Worm (Caenorhabditis elegans) whole organism, L1 larva: Measurements from ENCODE around the gene Y75B8A.63.

ENCODE experiments used
- C16A3.4 ChIP-seq: fragments of 150-350 bp; optimal IDR thresholded peaks from 2 replicates; lab custom pipeline; 2014; ENCODE audit warnings: missing biosample characterization, missing genetic modification characterization
- C34B4.2 ChIP-seq: sonication (generic microtip); optimal IDR thresholded peaks from 2 replicates; lab custom pipeline; 2017; ENCODE audit warnings: mild to moderate bottlenecking, missing genetic modification characterization, missing compliant biosample characterization
- F16B12.6 ChIP-seq: fragments of 150-350 bp; optimal IDR thresholded peaks from 2 replicates; lab custom pipeline; 2014; ENCODE audit warnings: missing biosample characterization, missing genetic modification characterization
- alr-1 ChIP-seq: fragments of 200-800 bp; sonication (Bioruptor generic); optimal IDR thresholded peaks from 2 replicates; lab custom pipeline; 2018; ENCODE audit warnings: borderline replicate concordance, mild to moderate bottlenecking, missing genetic modification characterization, missing compliant biosample characterization
- aly-2 ChIP-seq: fragments of 150-350 bp; optimal IDR thresholded peaks from 2 replicates; lab custom pipeline; 2014; ENCODE audit warnings: missing biosample characterization, missing genetic modification characterization
- ama-1 ChIP-seq: fragments of 150-350 bp; optimal IDR thresholded peaks from 2 replicates; lab custom pipeline; 2014
- blmp-1 ChIP-seq: fragments of 150-350 bp; optimal IDR thresholded peaks from 2 replicates; lab custom pipeline; 2014; ENCODE audit warnings: missing biosample characterization, missing genetic modification characterization
- ceh-63 ChIP-seq: fragments of 200-800 bp; sonication (Bioruptor generic); optimal IDR thresholded peaks from 2 replicates; lab custom pipeline; 2018; ENCODE audit warnings: mild to moderate bottlenecking, missing genetic modification characterization, missing compliant biosample characterization
- ceh-8 ChIP-seq: fragments of 200-800 bp; sonication (Bioruptor generic); optimal IDR thresholded peaks from 2 replicates; lab custom pipeline; 2018; ENCODE audit warnings: mild to moderate bottlenecking, missing genetic modification characterization, moderate library complexity, missing compliant biosample characterization
- ceh-82 ChIP-seq, 3 experiments: fragments of 150-350 bp in 1 of 3; sonication (generic microtip) in 2 of 3; optimal IDR thresholded peaks; 2 replicates each; lab custom pipeline; 2014 to 2017; ENCODE audit warnings: missing biosample characterization in 3 of 3, missing genetic modification characterization in 3 of 3
- dpl-1 ChIP-seq, 3 experiments: fragments of 150-350 bp in 2 of 3; sonication (generic microtip) in 1 of 3; optimal IDR thresholded peaks; 2 replicates each; lab custom pipeline; 2014 to 2017; ENCODE audit warnings: missing biosample characterization in 3 of 3, missing genetic modification characterization in 3 of 3, missing genetic modification reagents in 3 of 3
- dsc-1 ChIP-seq: sonication (generic microtip); optimal IDR thresholded peaks from 2 replicates; lab custom pipeline; 2016; ENCODE audit warnings: mild to moderate bottlenecking, missing genetic modification characterization, missing compliant biosample characterization
- egl-13 ChIP-seq: sonication (generic microtip); optimal IDR thresholded peaks from 2 replicates; lab custom pipeline; 2016; ENCODE audit warnings: missing genotype, missing genetic modification reagents, missing genetic modification characterization, missing compliant biosample characterization
- egl-27 ChIP-seq, 2 experiments: fragments of 150-350 bp in 1 of 2; sonication (generic microtip); optimal IDR thresholded peaks; 3 replicates each; lab custom pipeline; 2017 to 2018; ENCODE audit warnings: missing biosample characterization in 2 of 2, missing genetic modification characterization in 2 of 2, missing genetic modification reagents in 2 of 2
- elt-2 ChIP-seq: sonication (generic microtip); optimal IDR thresholded peaks from 2 replicates; lab custom pipeline; 2016; ENCODE audit warnings: missing genetic modification characterization, mild to moderate bottlenecking, inconsistent platforms, missing compliant biosample characterization, missing genetic modification reagents
- elt-3 ChIP-seq, 6 experiments: fragments of 150-350 bp in 1 of 6; sonication (generic microtip); optimal IDR thresholded peaks; 2 replicates each; lab custom pipeline; 2017 to 2018; ENCODE audit warnings: missing biosample characterization in 6 of 6, missing genetic modification characterization in 6 of 6, inconsistent platforms in 1 of 6
- ets-5 ChIP-seq: fragments of 200-800 bp; sonication (Bioruptor generic); IDR thresholded peaks from 2 replicates; pipeline ENCODE4 v1.3.6; 2022; ENCODE audit warnings: missing genetic modification characterization, missing compliant biosample characterization
- fkh-8 ChIP-seq: sonication (generic microtip); optimal IDR thresholded peaks from 2 replicates; lab custom pipeline; 2016; ENCODE audit warnings: mild to moderate bottlenecking, missing genetic modification characterization, missing compliant biosample characterization
- hlh-17 ChIP-seq: fragments of 200-800 bp; sonication (Bioruptor generic); optimal IDR thresholded peaks from 2 replicates; lab custom pipeline; 2018; ENCODE audit warnings: missing genetic modification characterization, mild to moderate bottlenecking, missing compliant biosample characterization, moderate library complexity, borderline replicate concordance
- hlh-4 ChIP-seq: sonication (generic microtip); optimal IDR thresholded peaks from 2 replicates; lab custom pipeline; 2016; ENCODE audit warnings: mild to moderate bottlenecking, missing genetic modification characterization, missing compliant biosample characterization
- hpl-2 ChIP-seq: fragments of 150-350 bp; optimal IDR thresholded peaks from 2 replicates; lab custom pipeline; 2014; ENCODE audit warnings: missing biosample characterization, missing genetic modification reagents, missing genetic modification characterization
- isw-1 ChIP-seq: fragments of 200-800 bp; sonication (Bioruptor generic); IDR thresholded peaks from 2 replicates; pipeline ENCODE4 v1.3.6; 2022; ENCODE audit warnings: missing genetic modification characterization, missing compliant biosample characterization
- lin-13 ChIP-seq: fragments of 150-350 bp; optimal IDR thresholded peaks from 2 replicates; lab custom pipeline; 2014; ENCODE audit warnings: missing biosample characterization, missing genetic modification reagents, missing genetic modification characterization
- lin-15B ChIP-seq: fragments of 150-350 bp; sonication (generic microtip); optimal IDR thresholded peaks from 3 replicates; lab custom pipeline; 2014; ENCODE audit warnings: missing biosample characterization, missing genetic modification characterization
- lin-39 ChIP-seq: fragments of 150-350 bp; optimal IDR thresholded peaks from 2 replicates; lab custom pipeline; 2014; ENCODE audit warnings: missing biosample characterization, missing genetic modification reagents, missing genetic modification characterization
- lsy-2 ChIP-seq, 2 experiments: fragments of 150-350 bp; optimal IDR thresholded peaks; 2 replicates each; lab custom pipeline; 2014; ENCODE audit warnings: missing biosample characterization in 2 of 2, missing genetic modification characterization in 2 of 2
- mef-2 ChIP-seq: fragments of 150-350 bp; optimal IDR thresholded peaks from 2 replicates; lab custom pipeline; 2014; ENCODE audit warnings: missing biosample characterization, missing genetic modification characterization
- nhr-11 ChIP-seq: fragments of 150-350 bp; optimal IDR thresholded peaks from 2 replicates; lab custom pipeline; 2014; ENCODE audit warnings: missing biosample characterization, missing genetic modification characterization
- nhr-19 ChIP-seq: fragments of 200-800 bp; sonication (Bioruptor generic); conservative IDR thresholded peaks from 2 replicates; pipeline ENCODE4 v1.3.6; 2022; ENCODE audit warnings: missing genetic modification characterization, missing compliant biosample characterization
- nhr-20 ChIP-seq: sonication (generic microtip); optimal IDR thresholded peaks from 2 replicates; lab custom pipeline; 2016; ENCODE audit warnings: mild to moderate bottlenecking, missing genetic modification characterization, missing compliant biosample characterization
- nhr-237 ChIP-seq: fragments of 150-350 bp; optimal IDR thresholded peaks from 2 replicates; lab custom pipeline; 2014; ENCODE audit warnings: missing biosample characterization, missing genetic modification characterization
- nhr-28 ChIP-seq: fragments of 150-350 bp; optimal IDR thresholded peaks from 2 replicates; lab custom pipeline; 2014; ENCODE audit warnings: missing biosample characterization, missing genetic modification characterization
- nhr-71 ChIP-seq: sonication (generic microtip); optimal IDR thresholded peaks from 2 replicates; lab custom pipeline; 2016; ENCODE audit warnings: mild to moderate bottlenecking, missing genetic modification characterization, moderate library complexity, missing compliant biosample characterization
- nhr-76 ChIP-seq: sonication (generic microtip); optimal IDR thresholded peaks from 2 replicates; lab custom pipeline; 2017; ENCODE audit warnings: missing biosample characterization, missing genetic modification characterization
- nhr-84 ChIP-seq: sonication (generic microtip); optimal IDR thresholded peaks from 2 replicates; lab custom pipeline; 2017; ENCODE audit warnings: missing biosample characterization, missing genetic modification characterization
- nhr-85 ChIP-seq: sonication (generic microtip); peaks from one replicate; lab custom pipeline; 2016; ENCODE audit warnings: missing genetic modification characterization, inconsistent platforms, missing compliant biosample characterization
- nhr-90 ChIP-seq: sonication (generic microtip); optimal IDR thresholded peaks from 2 replicates; lab custom pipeline; 2016; ENCODE audit warnings: mild to moderate bottlenecking, missing genetic modification characterization, missing compliant biosample characterization; ENCODE audit not compliant: poor library complexity
- pag-3 ChIP-seq: sonication (generic microtip); optimal IDR thresholded peaks from 2 replicates; lab custom pipeline; 2017; ENCODE audit warnings: missing genetic modification characterization, mild to moderate bottlenecking, missing compliant biosample characterization, antibody characterized with exemption, borderline replicate concordance; ENCODE audit not compliant: insufficient read depth
- pax-3 ChIP-seq: fragments of 200-800 bp; sonication (Bioruptor generic); optimal IDR thresholded peaks from 2 replicates; lab custom pipeline; 2018; ENCODE audit warnings: mild to moderate bottlenecking, missing genetic modification characterization, moderate library complexity, missing compliant biosample characterization
- pqm-1 ChIP-seq: sonication (generic microtip); optimal IDR thresholded peaks from 3 replicates; lab custom pipeline; 2017; ENCODE audit warnings: missing biosample characterization, missing genetic modification characterization
- rnt-1 ChIP-seq: sonication (generic microtip); optimal IDR thresholded peaks from 2 replicates; lab custom pipeline; 2016; ENCODE audit warnings: mild to moderate bottlenecking, missing genetic modification characterization, moderate library complexity, missing compliant biosample characterization
- skn-1 ChIP-seq: fragments of 150-350 bp; optimal IDR thresholded peaks from 2 replicates; lab custom pipeline; 2014; ENCODE audit warnings: missing biosample characterization, missing genetic modification characterization
- snu-23 ChIP-seq: sonication (generic microtip); optimal IDR thresholded peaks from 2 replicates; lab custom pipeline; 2016; ENCODE audit warnings: missing genetic modification characterization, missing compliant biosample characterization
- sox-4 ChIP-seq: sonication (generic microtip); optimal IDR thresholded peaks from 2 replicates; lab custom pipeline; 2016; ENCODE audit warnings: missing genetic modification characterization, missing compliant biosample characterization
- tbx-2 ChIP-seq: sonication (generic microtip); optimal IDR thresholded peaks from 2 replicates; lab custom pipeline; 2016; ENCODE audit warnings: missing genetic modification characterization, missing compliant biosample characterization
- unc-30 ChIP-seq: sonication (generic microtip); optimal IDR thresholded peaks from 2 replicates; lab custom pipeline; 2017; ENCODE audit warnings: missing biosample characterization, missing genetic modification characterization
- unc-98 ChIP-seq: fragments of 200-800 bp; sonication (Bioruptor generic); IDR thresholded peaks from 2 replicates; pipeline ENCODE4 v1.3.6; 2022; ENCODE audit warnings: missing genetic modification characterization, missing compliant biosample characterization
- xbp-1 ChIP-seq: sonication (generic microtip); optimal IDR thresholded peaks from 2 replicates; lab custom pipeline; 2016; ENCODE audit warnings: missing genetic modification characterization, missing compliant biosample characterization
- zip-4 ChIP-seq: fragments of 200-800 bp; sonication (Bioruptor generic); optimal IDR thresholded peaks from 2 replicates; lab custom pipeline; 2018; ENCODE audit warnings: mild to moderate bottlenecking, missing genetic modification characterization, moderate library complexity, missing compliant biosample characterization
- ztf-11 ChIP-seq, 2 experiments: sonication (generic microtip); optimal IDR thresholded peaks; 2 replicates each; lab custom pipeline; 2016 to 2017; ENCODE audit warnings: missing genetic modification characterization in 2 of 2, missing biosample characterization in 1 of 2, missing compliant biosample characterization in 1 of 2
- ztf-4 ChIP-seq: fragments of 150-350 bp; optimal IDR thresholded peaks from 2 replicates; lab custom pipeline; 2014; ENCODE audit warnings: missing biosample characterization, missing genetic modification characterization

Gene Y75B8A.63

ce11 chrIII:12368462-12369306, 40.9 kb downstream of the Y75B8A.63 start, which contains the start of gene his-72 (continued):
- TF ChIP-seq pax-3 (tag; lab: Kevin White, UChicago) (peak; percentile 46), C16A3.4 (tag; lab: Kevin White, UChicago) (no peak), hlh-17 (GFP tag; lab: Kevin White, UChicago) (no peak), xbp-1 (tag; lab: Kevin White, UChicago) (peak; percentile 29), ceh-82 (tag; optimal IDR thresholded peaks at IDR 0.05; lab: Kevin White, UChicago) (peak in 2 of 3 experiments; percentile 56 to 75), ceh-8 (no peak), nhr-237 (tag; lab: Kevin White, UChicago) (no peak), F16B12.6 (tag; lab: Kevin White, UChicago) (peak; percentile 17), nhr-11 (no peak), blmp-1 (tag; lab: Kevin White, UChicago) (no peak), pqm-1 (no peak), tbx-2 (peak; percentile 48), aly-2 (tag; lab: Kevin White, UChicago) (no peak), nhr-19 (GFP tag; lab: Robert Waterston, UW) (peak; percentile 64), unc-30 (no peak), pag-3 (tag; lab: Kevin White, UChicago) (no peak), lsy-2 (tag; optimal IDR thresholded peaks at IDR 0.05; lab: Kevin White, UChicago) (peak; percentile 47 to 53), snu-23 (GFP tag; lab: Kevin White, UChicago) (peak; percentile 33), nhr-20 (tag; lab: Kevin White, UChicago) (peak; percentile 41), lin-13 (GFP tag; lab: Kevin White, UChicago) (peak; percentile 59), lin-15B (tag; lab: Kevin White, UChicago) (no peak), nhr-85 (tag; lab: Kevin White, UChicago) (peak; percentile 80), isw-1 (peak; percentile 36), alr-1 (tag; lab: Kevin White, UChicago) (no peak), nhr-71 (tag; lab: Kevin White, UChicago) (peak; percentile 71), lin-39 (no peak), ceh-63 (GFP tag; lab: Kevin White, UChicago) (no peak), nhr-90 (tag; lab: Kevin White, UChicago) (peak; percentile 29), ztf-4 (tag; lab: Kevin White, UChicago) (peak; percentile 67), mef-2 (tag; lab: Kevin White, UChicago) (no peak), nhr-84 (no peak), dpl-1 (GFP tag; optimal IDR thresholded peaks at IDR 0.05; lab: Kevin White, UChicago) (peak; percentile 41 to 62 (median 50)), dsc-1 (peak; percentile 48)
- TF ChIP-seq, all 84 proteins: peak for 39

- TF ChIP-seq fkh-8 (tag; lab: Kevin White, UChicago) (peak; percentile 92), F16B12.6 (tag; lab: Kevin White, UChicago) (peak; percentile 70), skn-1 (peak; percentile 33), hlh-4 (tag; lab: Kevin White, UChicago) (no peak), egl-13 (no peak), rnt-1 (tag; lab: Kevin White, UChicago) (peak; percentile 68), sox-4 (tag; lab: Kevin White, UChicago) (no peak), elt-3 (tag; optimal IDR thresholded peaks at IDR 0.05; lab: Kevin White, UChicago) (no peak), isw-1 (peak; percentile 29), C34B4.2 (tag; lab: Kevin White, UChicago) (no peak), nhr-76 (tag; lab: Kevin White, UChicago) (no peak), elt-2 (tag; lab: Kevin White, UChicago) (no peak), zip-4 (GFP tag; lab: Kevin White, UChicago) (no peak), ztf-11 (tag; optimal IDR thresholded peaks at IDR 0.05; lab: Kevin White, UChicago) (no peak), egl-27 (tag; optimal IDR thresholded peaks at IDR 0.05; lab: Kevin White, UChicago) (no peak), lsy-2 (tag; optimal IDR thresholded peaks at IDR 0.05; lab: Kevin White, UChicago) (peak; percentile 43 to 49), ets-5 (GFP tag; lab: Robert Waterston, UW) (no peak), unc-98 (no peak), nhr-84 (no peak), nhr-11 (no peak), nhr-28 (tag; lab: Kevin White, UChicago) (no peak), hpl-2 (no peak), ama-1 (lab: Kevin White, UChicago) (no peak)
Observed at ce11 chrIII:12369476-12369875, 41.7 kb downstream of the Y75B8A.63 start.
